Worm (Caenorhabditis elegans) whole organism, early embryonic: ENCODE measurements around the gene C15F1.5.
A peak's percentile ranks its signal among the peaks of the same experiment; 100 is the strongest.

Experiments used
- B0310.2 ChIP-seq: sonication (generic microtip); optimal IDR thresholded peaks from 2 replicates; lab custom pipeline; 2016; ENCODE audit warnings: mild to moderate bottlenecking, missing genetic modification characterization, missing compliant biosample characterization
- F13C5.2 ChIP-seq: sonication (generic microtip); optimal IDR thresholded peaks from 2 replicates; lab custom pipeline; 2017; ENCODE audit warnings: mild to moderate bottlenecking, missing genetic modification characterization, inconsistent platforms, missing compliant biosample characterization
- aly-1 ChIP-seq: sonication (generic microtip); optimal IDR thresholded peaks from 2 replicates; lab custom pipeline; 2016; ENCODE audit warnings: missing genetic modification characterization, missing compliant biosample characterization
- ama-1 ChIP-seq: fragments of 150-350 bp; optimal IDR thresholded peaks from 2 replicates; lab custom pipeline; 2014
- ceh-13 ChIP-seq: fragments of 200-800 bp; sonication (Bioruptor generic); optimal IDR thresholded peaks from 2 replicates; lab custom pipeline; 2018; ENCODE audit warnings: mild to moderate bottlenecking, missing genetic modification characterization, missing compliant biosample characterization
- ceh-36 ChIP-seq: sonication (generic microtip); optimal IDR thresholded peaks from 2 replicates; lab custom pipeline; 2016; ENCODE audit warnings: missing genetic modification characterization, inconsistent platforms, missing compliant biosample characterization
- ets-7 ChIP-seq: sonication (generic microtip); optimal IDR thresholded peaks from 2 replicates; lab custom pipeline; 2016; ENCODE audit warnings: missing genotype, missing genetic modification characterization, missing compliant biosample characterization
- flt-1 ChIP-seq: fragments of 200-800 bp; sonication (Bioruptor generic); IDR thresholded peaks from 2 replicates; pipeline ENCODE4 v1.3.6; 2022; ENCODE audit warnings: missing genetic modification characterization, missing compliant biosample characterization
- hmbx-1 ChIP-seq: sonication (generic microtip); optimal IDR thresholded peaks from 2 replicates; lab custom pipeline; 2016; ENCODE audit warnings: mild to moderate bottlenecking, missing genetic modification characterization, missing compliant biosample characterization
- hmg-4 ChIP-seq: fragments of 200-800 bp; sonication (Bioruptor generic); optimal IDR thresholded peaks from 2 replicates; lab custom pipeline; 2018; ENCODE audit warnings: mild to moderate bottlenecking, missing genetic modification characterization, missing compliant biosample characterization
- hnd-1 ChIP-seq: sonication (generic microtip); optimal IDR thresholded peaks from 2 replicates; lab custom pipeline; 2016; ENCODE audit warnings: missing genetic modification characterization, missing compliant biosample characterization
- pes-1 ChIP-seq: fragments of 200-800 bp; sonication (Bioruptor generic); IDR thresholded peaks from 2 replicates; pipeline ENCODE4 v1.3.6; 2022; ENCODE audit warnings: missing genetic modification reagents, missing genetic modification characterization, missing compliant biosample characterization
- scrt-1 ChIP-seq: fragments of 200-800 bp; sonication (Bioruptor generic); IDR thresholded peaks from 2 replicates; pipeline ENCODE4 v1.3.6; 2022; ENCODE audit warnings: missing genetic modification characterization, missing compliant biosample characterization
- sea-1 ChIP-seq: fragments of 200-800 bp; sonication (Bioruptor generic); conservative IDR thresholded peaks from 2 replicates; pipeline ENCODE4 v1.3.6; 2022; ENCODE audit warnings: missing genetic modification characterization, missing compliant biosample characterization
- tbx-11 ChIP-seq: fragments of 200-800 bp; sonication (Bioruptor generic); IDR thresholded peaks from 2 replicates; pipeline ENCODE4 v1.3.6; 2022; ENCODE audit warnings: missing genetic modification characterization, missing compliant biosample characterization
- tbx-37 ChIP-seq: fragments of 200-800 bp; sonication (Bioruptor generic); conservative IDR thresholded peaks from 2 replicates; pipeline ENCODE4 v1.3.6; 2022; ENCODE audit warnings: missing genetic modification reagents, missing genetic modification characterization, missing compliant biosample characterization
- tra-4 ChIP-seq: sonication (generic microtip); optimal IDR thresholded peaks from 2 replicates; lab custom pipeline; 2017; ENCODE audit warnings: missing genetic modification characterization, missing compliant biosample characterization

C15F1.5 gene

DNA sequence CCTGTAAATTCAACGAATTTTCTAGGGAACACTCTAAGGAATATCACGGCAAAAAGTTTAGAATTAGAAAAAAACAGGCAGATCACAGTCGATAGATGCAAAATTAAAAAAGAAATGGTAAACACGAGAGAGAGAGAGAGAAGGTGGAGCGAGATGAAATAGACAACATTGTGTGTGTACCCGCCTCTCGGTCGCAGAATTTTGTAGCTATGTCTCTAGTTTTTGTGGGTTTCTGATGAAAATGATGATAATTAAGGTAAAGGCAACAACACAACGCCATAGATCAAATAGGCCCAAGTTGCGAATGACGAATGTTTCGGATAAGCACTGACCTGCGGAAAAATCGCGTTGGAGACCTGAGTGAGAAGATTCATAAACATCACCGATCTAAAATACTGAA, 3.1 kb upstream of the C15F1.5 start, which contains the start of gene sod-1:
sod-1 (minus strand) TSS at position 387 of the 400 bp plus-strand sequence.
- no peak for TF ChIP-seq ceh-36
- no peak for TF ChIP-seq tbx-11
- no peak for TF ChIP-seq sea-1 (GFP tag; lab: Robert Waterston, UW)
- TF ChIP-seq ama-1 (lab: Kevin White, UChicago) = no peak
- TF ChIP-seq pes-1 (GFP tag; lab: Robert Waterston, UW) = no peak
- no peak for TF ChIP-seq F13C5.2
- no peak for TF ChIP-seq flt-1 (GFP tag; lab: Robert Waterston, UW)
- TF ChIP-seq hnd-1 = no peak
- no peak for TF ChIP-seq aly-1 (tag; lab: Kevin White, UChicago)
- TF ChIP-seq scrt-1 (GFP tag; lab: Robert Waterston, UW) = no peak
- TF ChIP-seq ets-7 (tag; lab: Kevin White, UChicago) = no peak
- no peak for TF ChIP-seq B0310.2 (tag; lab: Kevin White, UChicago)

DNA sequence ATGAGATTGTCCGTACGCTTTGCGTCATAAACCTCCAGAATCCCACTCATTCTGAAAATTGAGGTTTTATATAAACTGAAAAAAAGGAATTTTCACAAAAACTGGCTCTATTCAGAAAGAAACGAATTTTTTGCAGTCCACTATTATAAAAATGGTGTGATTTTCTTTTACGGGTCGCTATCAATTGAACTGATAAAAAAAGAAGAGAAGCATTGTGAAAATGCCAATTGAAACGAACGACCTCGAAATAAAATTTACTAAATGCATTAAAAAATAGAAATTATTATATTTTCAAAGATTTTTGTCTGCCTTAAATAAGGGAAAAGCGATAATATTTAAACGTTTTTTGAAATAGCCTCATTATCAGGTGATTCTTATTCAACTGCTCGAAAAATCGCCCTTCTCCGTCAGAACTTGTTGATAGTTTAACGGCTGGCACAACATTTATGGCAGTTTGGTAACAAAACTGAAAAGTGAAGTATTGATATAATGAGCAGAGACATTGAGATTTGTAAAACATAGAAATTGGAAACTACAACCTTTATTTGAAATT, 1.8 kb upstream of the C15F1.5 start, which contains the start of gene art-1:
art-1 (minus strand) TSS at position 51 of the 553 bp plus-strand sequence.
- TF ChIP-seq B0310.2 (tag; lab: Kevin White, UChicago) (no peak), tbx-11 (no peak), hnd-1 (no peak), ama-1 (lab: Kevin White, UChicago) (no peak), ceh-36 (no peak), tbx-37 (GFP tag; lab: Robert Waterston, UW) (no peak), ceh-13 (GFP tag; lab: Kevin White, UChicago) (no peak), ets-7 (tag; lab: Kevin White, UChicago) (no peak), flt-1 (GFP tag; lab: Robert Waterston, UW) (no peak)

DNA sequence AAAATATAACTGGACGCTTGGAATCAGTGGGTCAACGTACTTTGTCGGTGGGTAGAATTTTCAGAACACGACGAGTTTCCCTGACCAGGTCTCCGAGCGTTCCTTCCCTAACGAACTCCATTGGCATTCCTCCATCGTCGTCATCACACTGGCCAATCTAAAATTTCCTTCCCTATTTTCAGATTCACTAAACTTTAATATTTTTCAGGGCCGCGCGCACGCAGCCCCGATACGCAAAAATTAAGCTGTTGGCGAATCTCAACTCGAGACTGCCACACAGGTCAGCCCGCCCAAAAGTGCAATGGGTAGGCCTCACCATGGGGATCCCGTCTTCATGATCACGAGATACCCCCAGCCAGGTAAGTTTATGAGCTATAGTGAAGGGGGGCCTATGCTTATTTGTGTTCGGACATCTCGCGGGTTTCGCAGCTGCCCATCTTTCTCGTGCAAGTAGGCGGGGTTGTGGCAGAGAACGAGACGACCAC, 2.2 kb downstream of the C15F1.5 start:
- TF ChIP-seq hmg-4 (GFP tag; lab: Kevin White, UChicago) (peak; percentile 94), tbx-37 (GFP tag; lab: Robert Waterston, UW) (0 out of 2 replicates have a peak, but pooled peaks have one; percentile 29), tbx-11 (0 out of 2 replicates have a peak, but pooled peaks have one; percentile 30), aly-1 (tag; lab: Kevin White, UChicago) (peak; percentile 45), ets-7 (tag; lab: Kevin White, UChicago) (no peak), ceh-13 (GFP tag; lab: Kevin White, UChicago) (peak; percentile 34), tra-4 (tag; lab: Kevin White, UChicago) (peak; percentile 69), scrt-1 (GFP tag; lab: Robert Waterston, UW) (peak; percentile 73; the same call in 1 of the 2 replicates), pes-1 (GFP tag; lab: Robert Waterston, UW) (peak; percentile 77), F13C5.2 (peak; percentile 34), hnd-1 (no peak), flt-1 (GFP tag; lab: Robert Waterston, UW) (peak; percentile 45; the same call in 1 of the 2 replicates), sea-1 (GFP tag; lab: Robert Waterston, UW) (0 out of 2 replicates have a peak, but pooled peaks have one; percentile 25), hmbx-1 (peak; percentile 45), ama-1 (lab: Kevin White, UChicago) (peak; percentile 99), B0310.2 (tag; lab: Kevin White, UChicago) (peak; percentile 50), ceh-36 (peak; percentile 89)

DNA sequence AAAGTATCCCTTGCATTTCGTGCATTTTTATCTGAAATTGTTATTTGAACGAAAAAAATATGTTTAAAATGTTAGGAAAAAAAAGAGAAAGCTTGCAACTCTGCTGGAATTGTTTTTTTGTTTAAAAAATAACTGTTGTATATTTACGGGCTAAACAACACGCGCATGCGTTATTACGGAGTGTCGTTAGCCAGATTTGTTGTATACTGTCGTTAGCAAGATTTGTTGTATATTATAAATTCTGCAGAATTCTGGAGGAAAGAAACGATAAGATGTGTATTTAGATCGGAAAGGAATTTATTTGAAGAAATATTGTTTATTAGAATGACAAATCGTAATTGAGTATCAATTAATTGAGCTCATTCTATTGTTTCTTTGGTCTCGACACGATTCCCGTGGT, 2.8 kb downstream of the C15F1.5 start, which contains the start of gene eif-2Bgamma:
eif-2Bgamma (minus strand) TSS at position 31 of the 400 bp plus-strand sequence.
- TF ChIP-seq ceh-13 (GFP tag; lab: Kevin White, UChicago) (no peak), tra-4 (tag; lab: Kevin White, UChicago) (no peak), flt-1 (GFP tag; lab: Robert Waterston, UW) (no peak), pes-1 (GFP tag; lab: Robert Waterston, UW) (no peak), tbx-11 (no peak)

DNA sequence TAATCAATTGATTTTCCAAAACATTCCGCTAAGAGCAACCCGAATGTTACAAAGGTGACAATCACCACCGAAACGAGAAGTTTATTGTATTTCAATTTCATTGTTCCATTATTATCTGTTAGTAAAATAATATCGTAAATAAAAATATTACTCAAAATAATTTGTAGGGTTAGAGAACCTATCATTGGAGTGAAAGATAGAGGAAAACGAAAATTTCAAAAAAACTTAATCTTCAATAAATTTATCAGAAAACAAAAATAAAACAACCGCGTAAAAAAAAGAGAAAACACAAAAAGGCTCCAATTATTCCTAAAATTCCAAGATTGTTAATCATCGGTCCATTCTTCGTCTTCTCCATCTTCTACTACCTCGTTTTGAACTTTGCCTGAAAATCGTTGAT, 4.8 kb downstream of the C15F1.5 start, which contains the start of gene tra-2:
tra-2 (minus strand) TSS at position 101 of the 400 bp plus-strand sequence.
- no peak for TF ChIP-seq hmbx-1
- TF ChIP-seq ceh-36 = no peak
- TF ChIP-seq ets-7 (tag; lab: Kevin White, UChicago) = no peak
- TF ChIP-seq hmg-4 (GFP tag; lab: Kevin White, UChicago) = no peak
- no peak for TF ChIP-seq F13C5.2

DNA sequence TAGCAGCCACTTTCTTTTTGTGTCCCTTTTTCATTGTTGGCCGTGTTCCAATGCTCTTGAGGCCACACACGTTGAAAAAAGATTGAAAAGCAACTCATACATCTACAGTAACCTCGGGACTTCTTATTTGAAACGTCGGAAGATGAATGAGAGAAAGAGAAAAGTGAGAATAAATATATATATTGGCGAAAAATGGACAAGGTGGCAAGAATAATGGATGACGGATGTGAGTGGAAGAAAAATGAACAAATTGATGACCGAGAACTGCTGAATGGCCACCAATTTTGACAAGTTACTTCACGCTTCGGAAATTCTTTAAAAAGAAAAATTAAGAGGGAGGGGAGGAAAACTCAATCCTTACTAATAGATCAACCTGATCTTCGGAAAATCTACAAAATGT, 12.3 kb downstream of the C15F1.5 start:
- TF ChIP-seq hmbx-1 = no peak
- TF ChIP-seq ets-7 (tag; lab: Kevin White, UChicago) = no peak
- TF ChIP-seq F13C5.2 = no peak
- no peak for TF ChIP-seq ceh-36
- TF ChIP-seq B0310.2 (tag; lab: Kevin White, UChicago) = no peak
- TF ChIP-seq tbx-11 = no peak
- no peak for TF ChIP-seq ceh-13 (GFP tag; lab: Kevin White, UChicago)
- TF ChIP-seq ama-1 (lab: Kevin White, UChicago) = no peak
- TF ChIP-seq hnd-1 = no peak
- TF ChIP-seq tra-4 (tag; lab: Kevin White, UChicago) = no peak
- TF ChIP-seq pes-1 (GFP tag; lab: Robert Waterston, UW) = no peak
- no peak for TF ChIP-seq flt-1 (GFP tag; lab: Robert Waterston, UW)
- TF ChIP-seq hmg-4 (GFP tag; lab: Kevin White, UChicago) = no peak
- no peak for TF ChIP-seq tbx-37 (GFP tag; lab: Robert Waterston, UW)
- no peak for TF ChIP-seq sea-1 (GFP tag; lab: Robert Waterston, UW)
- TF ChIP-seq scrt-1 (GFP tag; lab: Robert Waterston, UW) = no peak

DNA sequence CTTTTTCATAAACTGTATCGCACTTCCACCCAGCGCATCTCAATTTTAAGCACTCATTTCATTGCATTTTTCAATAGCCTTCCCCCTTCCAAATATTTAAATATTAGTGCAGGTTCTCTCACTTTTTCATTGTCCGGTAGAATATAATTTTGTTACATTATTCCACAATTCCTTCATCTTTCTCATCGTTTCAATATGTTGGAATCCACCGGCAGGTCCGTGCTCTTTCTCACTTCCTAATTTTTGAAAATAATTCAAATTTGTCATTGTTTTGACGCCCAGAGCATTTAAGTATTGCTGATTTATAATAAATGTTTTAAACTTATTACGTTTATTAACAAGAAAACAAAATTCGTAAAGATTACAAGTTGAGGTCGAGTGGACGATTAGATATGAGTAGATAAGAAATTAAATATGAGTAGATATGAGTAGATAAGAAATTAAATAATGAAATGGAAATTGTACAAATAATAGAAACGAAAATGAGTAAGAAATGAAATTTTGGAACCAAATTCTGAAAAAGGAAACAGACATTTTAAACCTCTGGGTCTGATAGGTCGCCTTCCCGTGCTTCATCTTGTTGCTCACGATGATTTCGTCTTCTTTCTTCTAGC, 15.2 kb downstream of the C15F1.5 start:
- TF ChIP-seq pes-1 (GFP tag; lab: Robert Waterston, UW) (no peak), tra-4 (tag; lab: Kevin White, UChicago) (no peak), hmbx-1 (no peak), ceh-13 (GFP tag; lab: Kevin White, UChicago) (no peak), tbx-11 (no peak), hnd-1 (no peak), tbx-37 (GFP tag; lab: Robert Waterston, UW) (no peak), ceh-36 (no peak), B0310.2 (tag; lab: Kevin White, UChicago) (no peak), aly-1 (tag; lab: Kevin White, UChicago) (no peak), ama-1 (lab: Kevin White, UChicago) (no peak), ets-7 (tag; lab: Kevin White, UChicago) (no peak), flt-1 (GFP tag; lab: Robert Waterston, UW) (no peak), F13C5.2 (no peak), scrt-1 (GFP tag; lab: Robert Waterston, UW) (no peak), sea-1 (GFP tag; lab: Robert Waterston, UW) (no peak)
